Worm (Caenorhabditis elegans) whole organism, L1 larva: ENCODE results near the gene cnd-1.

Experiments used
- Y116A8C.19 ChIP-seq: sonication (generic microtip); optimal IDR thresholded peaks from 2 replicates; lab custom pipeline; 2016; ENCODE audit warnings: missing compliant biosample characterization, missing genetic modification characterization, borderline replicate concordance
- ama-1 ChIP-seq: fragments of 150-350 bp; optimal IDR thresholded peaks from 2 replicates; lab custom pipeline; 2014
- ceh-8 ChIP-seq: fragments of 200-800 bp; sonication (Bioruptor generic); optimal IDR thresholded peaks from 2 replicates; lab custom pipeline; 2018; ENCODE audit warnings: mild to moderate bottlenecking, missing genetic modification characterization, moderate library complexity, missing compliant biosample characterization
- ceh-82 ChIP-seq, 3 experiments: fragments of 150-350 bp in 1 of 3; sonication (generic microtip) in 2 of 3; optimal IDR thresholded peaks; 2 replicates each; lab custom pipeline; 2014 to 2017; ENCODE audit warnings: missing biosample characterization in 3 of 3, missing genetic modification characterization in 3 of 3
- ceh-88 ChIP-seq: fragments of 200-800 bp; sonication (Bioruptor generic); IDR thresholded peaks from 2 replicates; pipeline ENCODE4 v1.3.6; 2022; ENCODE audit warnings: missing genetic modification characterization, missing compliant biosample characterization
- ceh-90 ChIP-seq: sonication (generic microtip); optimal IDR thresholded peaks from 2 replicates; lab custom pipeline; 2016; ENCODE audit warnings: missing genetic modification characterization, missing compliant biosample characterization
- ces-1 ChIP-seq: fragments of 150-350 bp; optimal IDR thresholded peaks from 2 replicates; lab custom pipeline; 2014; ENCODE audit warnings: missing biosample characterization, missing genetic modification reagents, missing genetic modification characterization
- dpl-1 ChIP-seq, 3 experiments: fragments of 150-350 bp in 2 of 3; sonication (generic microtip) in 1 of 3; optimal IDR thresholded peaks; 2 replicates each; lab custom pipeline; 2014 to 2017; ENCODE audit warnings: missing biosample characterization in 3 of 3, missing genetic modification characterization in 3 of 3, missing genetic modification reagents in 3 of 3
- dsc-1 ChIP-seq: sonication (generic microtip); optimal IDR thresholded peaks from 2 replicates; lab custom pipeline; 2016; ENCODE audit warnings: mild to moderate bottlenecking, missing genetic modification characterization, missing compliant biosample characterization
- efl-1 ChIP-seq, 4 experiments: fragments of 150-350 bp; optimal IDR thresholded peaks in 3 of 4; peaks in 1 of 4; 1 replicate in 1 of 4; 2 replicates in 3 of 4; lab custom pipeline; 2014; ENCODE audit warnings: missing biosample characterization in 2 of 4, missing genetic modification characterization in 2 of 4, missing genetic modification reagents in 2 of 4
- efl-3 ChIP-seq: fragments of 200-800 bp; sonication (Bioruptor generic); optimal IDR thresholded peaks from 2 replicates; lab custom pipeline; 2018; ENCODE audit warnings: mild to moderate bottlenecking, missing genetic modification characterization, missing compliant biosample characterization
- elt-2 ChIP-seq: sonication (generic microtip); optimal IDR thresholded peaks from 2 replicates; lab custom pipeline; 2016; ENCODE audit warnings: missing genetic modification characterization, mild to moderate bottlenecking, inconsistent platforms, missing compliant biosample characterization, missing genetic modification reagents
- elt-3 ChIP-seq, 6 experiments: fragments of 150-350 bp in 1 of 6; sonication (generic microtip); optimal IDR thresholded peaks; 2 replicates each; lab custom pipeline; 2017 to 2018; ENCODE audit warnings: missing biosample characterization in 6 of 6, missing genetic modification characterization in 6 of 6, inconsistent platforms in 1 of 6
- ets-5 ChIP-seq: fragments of 200-800 bp; sonication (Bioruptor generic); IDR thresholded peaks from 2 replicates; pipeline ENCODE4 v1.3.6; 2022; ENCODE audit warnings: missing genetic modification characterization, missing compliant biosample characterization
- fkh-10 ChIP-seq: sonication (generic microtip); optimal IDR thresholded peaks from 2 replicates; lab custom pipeline; 2017; ENCODE audit warnings: missing biosample characterization, missing genetic modification reagents, missing genetic modification characterization
- fkh-8 ChIP-seq: sonication (generic microtip); optimal IDR thresholded peaks from 2 replicates; lab custom pipeline; 2016; ENCODE audit warnings: mild to moderate bottlenecking, missing genetic modification characterization, missing compliant biosample characterization
- fos-1 ChIP-seq: fragments of 150-350 bp; optimal IDR thresholded peaks from 2 replicates; lab custom pipeline; 2014; ENCODE audit warnings: missing biosample characterization, missing genetic modification characterization
- hlh-17 ChIP-seq: fragments of 200-800 bp; sonication (Bioruptor generic); optimal IDR thresholded peaks from 2 replicates; lab custom pipeline; 2018; ENCODE audit warnings: missing genetic modification characterization, mild to moderate bottlenecking, missing compliant biosample characterization, moderate library complexity, borderline replicate concordance
- hpl-2 ChIP-seq: fragments of 150-350 bp; optimal IDR thresholded peaks from 2 replicates; lab custom pipeline; 2014; ENCODE audit warnings: missing biosample characterization, missing genetic modification reagents, missing genetic modification characterization
- irx-1 ChIP-seq: sonication (generic microtip); optimal IDR thresholded peaks from 2 replicates; lab custom pipeline; 2016; ENCODE audit warnings: missing genetic modification characterization, missing compliant biosample characterization
- jun-1 ChIP-seq: fragments of 150-350 bp; optimal IDR thresholded peaks from 2 replicates; lab custom pipeline; 2014; ENCODE audit warnings: missing biosample characterization, missing genetic modification reagents, missing genetic modification characterization
- lin-14 ChIP-seq: fragments of 200-800 bp; sonication (Bioruptor generic); optimal IDR thresholded peaks from 2 replicates; lab custom pipeline; 2018; ENCODE audit warnings: mild to moderate bottlenecking, missing genetic modification characterization, moderate library complexity, missing compliant biosample characterization
- lir-3 ChIP-seq: sonication (generic microtip); optimal IDR thresholded peaks from 2 replicates; lab custom pipeline; 2016; ENCODE audit warnings: mild to moderate bottlenecking, missing genetic modification characterization, moderate library complexity, missing compliant biosample characterization; ENCODE audit not compliant: poor library complexity
- lsy-2 ChIP-seq, 2 experiments: fragments of 150-350 bp; optimal IDR thresholded peaks; 2 replicates each; lab custom pipeline; 2014; ENCODE audit warnings: missing biosample characterization in 2 of 2, missing genetic modification characterization in 2 of 2
- mab-9 ChIP-seq: fragments of 200-800 bp; sonication (Bioruptor generic); IDR thresholded peaks from 2 replicates; pipeline ENCODE4 v1.3.6; 2022; ENCODE audit warnings: missing genetic modification reagents, missing genetic modification characterization, missing compliant biosample characterization
- mdl-1 ChIP-seq, 2 experiments: fragments of 150-350 bp; optimal IDR thresholded peaks; 2 replicates each; lab custom pipeline; 2014 to 2017; ENCODE audit warnings: missing biosample characterization in 2 of 2, missing genetic modification characterization in 2 of 2, inconsistent platforms in 1 of 2
- mef-2 ChIP-seq: fragments of 150-350 bp; optimal IDR thresholded peaks from 2 replicates; lab custom pipeline; 2014; ENCODE audit warnings: missing biosample characterization, missing genetic modification characterization
- nhr-11 ChIP-seq: fragments of 150-350 bp; optimal IDR thresholded peaks from 2 replicates; lab custom pipeline; 2014; ENCODE audit warnings: missing biosample characterization, missing genetic modification characterization
- nhr-12 ChIP-seq: sonication (generic microtip); optimal IDR thresholded peaks from 2 replicates; lab custom pipeline; 2017; ENCODE audit warnings: missing biosample characterization, missing genetic modification characterization
- nhr-19 ChIP-seq: fragments of 200-800 bp; sonication (Bioruptor generic); conservative IDR thresholded peaks from 2 replicates; pipeline ENCODE4 v1.3.6; 2022; ENCODE audit warnings: missing genetic modification characterization, missing compliant biosample characterization
- nhr-47 ChIP-seq: sonication (generic microtip); optimal IDR thresholded peaks from 2 replicates; lab custom pipeline; 2016; ENCODE audit warnings: mild to moderate bottlenecking, missing genetic modification characterization, moderate library complexity, missing compliant biosample characterization
- nhr-71 ChIP-seq: sonication (generic microtip); optimal IDR thresholded peaks from 2 replicates; lab custom pipeline; 2016; ENCODE audit warnings: mild to moderate bottlenecking, missing genetic modification characterization, moderate library complexity, missing compliant biosample characterization
- nhr-76 ChIP-seq: sonication (generic microtip); optimal IDR thresholded peaks from 2 replicates; lab custom pipeline; 2017; ENCODE audit warnings: missing biosample characterization, missing genetic modification characterization
- nhr-77 ChIP-seq: fragments of 150-350 bp; optimal IDR thresholded peaks from 2 replicates; lab custom pipeline; 2014; ENCODE audit warnings: missing biosample characterization, missing genetic modification characterization
- nhr-84 ChIP-seq: sonication (generic microtip); optimal IDR thresholded peaks from 2 replicates; lab custom pipeline; 2017; ENCODE audit warnings: missing biosample characterization, missing genetic modification characterization
- nhr-90 ChIP-seq: sonication (generic microtip); optimal IDR thresholded peaks from 2 replicates; lab custom pipeline; 2016; ENCODE audit warnings: mild to moderate bottlenecking, missing genetic modification characterization, missing compliant biosample characterization; ENCODE audit not compliant: poor library complexity
- pag-3 ChIP-seq: sonication (generic microtip); optimal IDR thresholded peaks from 2 replicates; lab custom pipeline; 2017; ENCODE audit warnings: missing genetic modification characterization, mild to moderate bottlenecking, missing compliant biosample characterization, antibody characterized with exemption, borderline replicate concordance; ENCODE audit not compliant: insufficient read depth
- pax-3 ChIP-seq: fragments of 200-800 bp; sonication (Bioruptor generic); optimal IDR thresholded peaks from 2 replicates; lab custom pipeline; 2018; ENCODE audit warnings: mild to moderate bottlenecking, missing genetic modification characterization, moderate library complexity, missing compliant biosample characterization
- snpc-4 ChIP-seq: fragments of 150-350 bp; optimal IDR thresholded peaks from 2 replicates; lab custom pipeline; 2014; ENCODE audit warnings: missing biosample characterization, missing genetic modification characterization
- snu-23 ChIP-seq: sonication (generic microtip); optimal IDR thresholded peaks from 2 replicates; lab custom pipeline; 2016; ENCODE audit warnings: missing genetic modification characterization, missing compliant biosample characterization
- sptf-1 ChIP-seq: fragments of 150-350 bp; optimal IDR thresholded peaks from 2 replicates; lab custom pipeline; 2014; ENCODE audit warnings: missing biosample characterization, missing genetic modification characterization
- sup-37 ChIP-seq: fragments of 200-800 bp; sonication (Bioruptor generic); optimal IDR thresholded peaks from 2 replicates; lab custom pipeline; 2018; ENCODE audit warnings: mild to moderate bottlenecking, missing genetic modification characterization, missing compliant biosample characterization
- swsn-7 ChIP-seq: sonication (generic microtip); optimal IDR thresholded peaks from 2 replicates; lab custom pipeline; 2016; ENCODE audit warnings: missing genetic modification characterization, missing compliant biosample characterization
- tbx-2 ChIP-seq: sonication (generic microtip); optimal IDR thresholded peaks from 2 replicates; lab custom pipeline; 2016; ENCODE audit warnings: missing genetic modification characterization, missing compliant biosample characterization
- unc-130 ChIP-seq: fragments of 150-350 bp; optimal IDR thresholded peaks from 2 replicates; lab custom pipeline; 2017; ENCODE audit warnings: missing biosample characterization, missing genetic modification characterization, inconsistent platforms
- vab-15 ChIP-seq: sonication (generic microtip); optimal IDR thresholded peaks from 2 replicates; lab custom pipeline; 2017; ENCODE audit warnings: missing genotype, mild to moderate bottlenecking, missing genetic modification characterization, missing compliant biosample characterization

The cnd-1 gene

ce11 chrIII:5206861-5207414 lies 37.5 kb downstream of the cnd-1 start, which contains the start of gene morc-1:
Gene morc-1 (minus strand): TSS chrIII:5206911.
- TF ChIP-seq mef-2 (tag; lab: Kevin White, UChicago) (no peak), dsc-1 (tag; lab: Kevin White, UChicago) (no peak), ceh-90 (tag; lab: Kevin White, UChicago) (no peak), pag-3 (no peak), tbx-2 (tag; lab: Kevin White, UChicago) (no peak), ceh-88 (GFP tag; lab: Robert Waterston, UW) (no peak), fos-1 (no peak), ces-1 (GFP tag; lab: Kevin White, UChicago) (no peak), elt-3 (tag; optimal IDR thresholded peaks at IDR 0.05; lab: Kevin White, UChicago) (no peak), nhr-84 (tag; lab: Kevin White, UChicago) (no peak), ceh-82 (tag; optimal IDR thresholded peaks at IDR 0.05; lab: Kevin White, UChicago) (no peak), mab-9 (GFP tag; lab: Robert Waterston, UW) (no peak), lir-3 (tag; lab: Kevin White, UChicago) (no peak), ceh-8 (no peak), ets-5 (GFP tag; lab: Robert Waterston, UW) (no peak)

DNA sequence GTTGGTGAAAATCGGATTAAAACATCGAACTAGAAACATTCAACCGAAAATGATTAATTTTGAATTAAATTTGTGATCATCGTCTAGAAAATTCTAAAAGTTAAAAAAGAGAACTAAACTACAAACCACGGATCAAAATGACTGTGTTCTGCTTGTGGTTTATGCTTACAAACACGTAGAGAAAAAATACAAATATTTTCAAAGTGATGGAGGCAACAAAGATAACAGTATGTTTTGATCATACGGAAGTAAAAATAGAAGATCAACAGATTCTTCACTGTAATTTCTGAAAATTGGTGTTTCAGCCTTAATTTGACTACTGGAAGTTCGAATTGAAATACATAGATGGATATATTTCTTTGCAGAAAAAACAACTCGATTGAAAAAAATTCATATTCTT lies 41.1 kb downstream of the cnd-1 start:
- TF ChIP-seq pag-3 (no peak), nhr-71 (tag; lab: Kevin White, UChicago) (peak; percentile 11), ceh-90 (tag; lab: Kevin White, UChicago) (no peak), irx-1 (no peak)
- TF ChIP-seq, all 84 proteins: peak for 1

DNA sequence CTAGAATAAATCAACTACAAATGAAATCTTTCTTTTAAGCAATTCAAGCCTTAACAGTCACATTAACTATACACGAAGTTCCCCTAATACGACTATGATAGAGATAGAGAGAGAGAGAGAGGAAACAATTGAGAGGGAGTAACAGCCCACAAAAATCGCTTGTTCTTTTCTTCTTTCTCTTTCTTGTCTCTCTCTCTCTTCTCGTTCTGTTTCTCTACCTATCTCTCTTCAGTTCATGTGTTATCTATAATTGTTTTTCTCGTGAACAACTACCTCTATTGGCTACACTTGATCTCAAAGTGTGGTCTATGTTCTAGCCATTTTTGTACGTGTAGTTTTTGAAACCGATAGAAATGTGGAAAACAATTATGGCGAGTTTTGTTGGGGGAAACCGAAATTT lies 41.8 kb downstream of the cnd-1 start:
- no peak for TF ChIP-seq nhr-76 (tag; lab: Kevin White, UChicago)
- TF ChIP-seq irx-1, result no peak
- TF ChIP-seq ceh-8, result no peak
- peak; percentile 8 for TF ChIP-seq fkh-8 (tag; lab: Kevin White, UChicago)
- TF ChIP-seq efl-1 (optimal IDR thresholded peaks at IDR 0.05; lab: Kevin White, UChicago), result peak; percentile 53 to 59
- TF ChIP-seq efl-1 (GFP tag; optimal IDR thresholded peaks at IDR 0.05 in 1 of 2; lab: Kevin White, UChicago), result peak in 1 of 2 experiments; percentile 24
- TF ChIP-seq lsy-2 (tag; optimal IDR thresholded peaks at IDR 0.05; lab: Kevin White, UChicago), result peak; percentile 49 to 74
- no peak for TF ChIP-seq ama-1 (lab: Kevin White, UChicago)
- TF ChIP-seq snpc-4, result no peak
- TF ChIP-seq ces-1 (GFP tag; lab: Kevin White, UChicago), result no peak
- peak in 5 of 6 experiments; percentile 38 to 81 (median 54) for TF ChIP-seq elt-3 (tag; optimal IDR thresholded peaks at IDR 0.05; lab: Kevin White, UChicago)
- TF ChIP-seq tbx-2 (tag; lab: Kevin White, UChicago), result peak; percentile 51
- TF ChIP-seq fkh-10 (GFP tag; lab: Kevin White, UChicago), result no peak
- peak; percentile 46 for TF ChIP-seq jun-1 (tag; lab: Kevin White, UChicago)
- TF ChIP-seq vab-15 (tag; lab: Kevin White, UChicago), result no peak
- TF ChIP-seq hlh-17 (GFP tag; lab: Kevin White, UChicago), result no peak
- TF ChIP-seq dpl-1 (GFP tag; optimal IDR thresholded peaks at IDR 0.05; lab: Kevin White, UChicago), result peak in 2 of 3 experiments; percentile 10 to 34
- peak; percentile 85 for TF ChIP-seq snu-23
- no peak for TF ChIP-seq Y116A8C.19 (tag; lab: Kevin White, UChicago)
- TF ChIP-seq nhr-12 (tag; lab: Kevin White, UChicago), result no peak
- TF ChIP-seq lin-14 (GFP tag; lab: Kevin White, UChicago), result peak; percentile 88
- no peak for TF ChIP-seq hpl-2 (GFP tag; lab: Kevin White, UChicago)
- TF ChIP-seq swsn-7 (tag; lab: Kevin White, UChicago), result peak; percentile 39
- peak; percentile 46 for TF ChIP-seq nhr-47
- TF ChIP-seq ets-5 (GFP tag; lab: Robert Waterston, UW), result no peak
- no peak for TF ChIP-seq pax-3 (tag; lab: Kevin White, UChicago)
- peak; percentile 28 for TF ChIP-seq fos-1
- TF ChIP-seq nhr-19 (GFP tag; lab: Robert Waterston, UW), result peak; percentile 60
- peak in 1 of 2 experiments; percentile 3 for TF ChIP-seq mdl-1 (tag; optimal IDR thresholded peaks at IDR 0.05; lab: Kevin White, UChicago)
- TF ChIP-seq sptf-1 (tag; lab: Kevin White, UChicago), result no peak
- TF ChIP-seq nhr-77, result peak; percentile 76
- no peak for TF ChIP-seq efl-3 (GFP tag; lab: Kevin White, UChicago)
- peak; percentile 71 for TF ChIP-seq elt-2 (tag; lab: Kevin White, UChicago)
- TF ChIP-seq nhr-71 (tag; lab: Kevin White, UChicago), result peak; percentile 80
- TF ChIP-seq unc-130, result no peak
- peak; percentile 18 for TF ChIP-seq nhr-11
- no peak for TF ChIP-seq sup-37 (GFP tag; lab: Kevin White, UChicago)
- peak; percentile 67 for TF ChIP-seq nhr-90
